Worm (Caenorhabditis elegans): ENCODE measurements around the gene T28D9.4.

The T28D9.4 gene

DNA sequence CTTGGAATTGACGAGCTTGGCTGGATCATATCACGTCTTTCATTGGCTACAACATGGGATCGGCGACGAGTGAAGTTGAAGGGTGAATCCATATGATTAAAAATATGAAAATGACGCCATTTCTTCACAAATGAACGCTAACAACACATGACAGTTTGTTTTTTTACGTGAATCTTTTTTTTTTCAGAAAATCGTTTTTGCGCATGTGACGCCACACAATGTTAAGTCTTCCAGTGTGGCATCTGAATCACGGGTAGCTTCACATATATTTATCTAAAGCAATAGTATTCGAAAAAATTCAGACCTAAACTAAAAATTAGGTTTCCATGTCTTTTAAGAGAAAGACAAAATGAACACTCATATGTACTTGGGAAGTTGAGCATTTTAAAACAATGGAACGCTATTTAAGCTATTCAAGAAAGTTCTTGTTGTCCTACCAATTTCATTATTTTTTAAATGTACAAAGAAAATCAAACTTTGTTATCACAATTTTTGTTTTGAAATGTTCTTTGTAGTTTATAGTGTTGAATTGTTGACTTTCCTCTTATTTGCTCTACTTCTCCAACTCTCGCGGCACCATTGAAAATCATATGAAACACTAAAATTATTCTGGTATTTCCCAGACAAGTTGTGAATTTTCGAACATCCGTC is 8.2 kb downstream of the T28D9.4 start, which contains the start of the genes lido-16 and plpp-1.2:
Gene lido-16 (minus strand): TSS at position 101 of the 651 bp plus-strand sequence.
Gene plpp-1.2 (plus strand): TSS at position 601 of the 651 bp plus-strand sequence.
- no peak for TF ChIP-seq W03F9.2 (tag; optimal IDR thresholded peaks at IDR 0.05)
- no peak for TF ChIP-seq him-1 (tag; optimal IDR thresholded peaks at IDR 0.05)
- TF ChIP-seq dao-5 (tag; optimal IDR thresholded peaks at IDR 0.05): no peak

ce11 chrII:6486344-6486743 is 9.6 kb downstream of the T28D9.4 start:
- TF ChIP-seq W03F9.2 (tag; optimal IDR thresholded peaks at IDR 0.05): no peak
- no peak for TF ChIP-seq him-1 (tag; optimal IDR thresholded peaks at IDR 0.05)
- no peak for TF ChIP-seq dao-5 (tag; optimal IDR thresholded peaks at IDR 0.05)

DNA sequence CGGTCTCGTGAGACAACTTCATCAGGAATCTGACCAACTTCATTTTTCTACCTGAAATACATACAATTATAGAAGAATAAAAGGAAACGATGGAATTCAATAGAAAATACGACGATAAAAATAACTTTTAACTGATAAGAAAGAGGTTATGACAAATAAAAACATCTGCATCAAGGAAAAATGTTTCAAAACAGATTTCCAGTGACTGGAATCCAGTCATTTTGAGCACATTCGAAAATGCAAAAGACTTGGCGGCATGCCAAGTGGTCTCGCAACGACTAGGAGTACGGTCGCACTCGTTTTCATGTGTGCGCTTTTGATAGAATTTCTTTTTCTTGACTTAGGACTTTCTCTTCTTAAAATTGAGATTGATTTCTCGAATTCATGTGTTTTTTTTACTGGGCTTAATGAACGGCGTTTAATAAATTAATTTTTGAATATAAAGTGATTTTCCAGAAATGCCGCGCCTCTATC is 13.0 kb downstream of the T28D9.4 start, which contains the start of the genes snr-3 and rsp-5:
Gene snr-3 (minus strand): TSS at position 51 of the 474 bp plus-strand sequence.
Gene rsp-5 (plus strand): TSS at position 455 of the 474 bp plus-strand sequence.
- TF ChIP-seq him-1 (tag; optimal IDR thresholded peaks at IDR 0.05) (peak; percentile 7), W03F9.2 (tag; optimal IDR thresholded peaks at IDR 0.05) (peak; percentile 70), dao-5 (tag; optimal IDR thresholded peaks at IDR 0.05) (no peak)

- TF ChIP-seq W03F9.2 (tag; optimal IDR thresholded peaks at IDR 0.05) (no peak), him-1 (tag; optimal IDR thresholded peaks at IDR 0.05) (no peak), dao-5 (tag; optimal IDR thresholded peaks at IDR 0.05) (no peak)
These were observed 14.4 kb downstream of the T28D9.4 start for ce11 chrII:6491187-6491586.

- peak; percentile 63 for TF ChIP-seq him-1 (tag; optimal IDR thresholded peaks at IDR 0.05)
- no peak for TF ChIP-seq W03F9.2 (tag; optimal IDR thresholded peaks at IDR 0.05)
- no peak for TF ChIP-seq dao-5 (tag; optimal IDR thresholded peaks at IDR 0.05)
These were observed 15.2 kb downstream of the T28D9.4 start, which contains the start of the genes T28D9.11 and T28D9.1 for ce11 chrII:6491817-6492452. Gene T28D9.11, minus strand, starts transcription at chrII:6491993. Gene T28D9.1, plus strand, starts transcription at chrII:6492402.

DNA sequence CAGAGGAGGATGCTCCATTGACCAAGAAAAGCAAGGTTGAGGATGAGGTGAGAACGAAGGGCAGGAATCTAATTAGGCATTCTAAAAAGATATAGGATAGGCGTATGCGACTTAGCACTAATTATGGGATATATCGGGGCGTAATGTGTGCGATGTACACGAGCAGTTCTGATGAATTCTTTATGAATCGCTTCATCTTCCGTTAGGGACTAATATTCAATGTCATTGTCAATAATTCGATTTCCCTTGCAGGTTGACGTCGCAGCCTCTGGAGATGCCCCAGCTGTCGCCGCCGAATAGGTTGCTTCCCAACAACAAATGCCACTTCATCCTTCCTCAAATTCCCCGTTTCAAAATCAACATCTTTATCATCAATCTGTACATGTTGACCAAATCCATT is 16.4 kb downstream of the T28D9.4 start:
- TF ChIP-seq dao-5 (tag; optimal IDR thresholded peaks at IDR 0.05): no peak
- TF ChIP-seq W03F9.2 (tag; optimal IDR thresholded peaks at IDR 0.05): no peak
- TF ChIP-seq him-1 (tag; optimal IDR thresholded peaks at IDR 0.05): no peak

- no peak for TF ChIP-seq dao-5 (tag; optimal IDR thresholded peaks at IDR 0.05)
- TF ChIP-seq him-1 (tag; optimal IDR thresholded peaks at IDR 0.05): no peak
- no peak for TF ChIP-seq W03F9.2 (tag; optimal IDR thresholded peaks at IDR 0.05)
These were observed 17.1 kb downstream of the T28D9.4 start for ce11 chrII:6493709-6494326.

DNA sequence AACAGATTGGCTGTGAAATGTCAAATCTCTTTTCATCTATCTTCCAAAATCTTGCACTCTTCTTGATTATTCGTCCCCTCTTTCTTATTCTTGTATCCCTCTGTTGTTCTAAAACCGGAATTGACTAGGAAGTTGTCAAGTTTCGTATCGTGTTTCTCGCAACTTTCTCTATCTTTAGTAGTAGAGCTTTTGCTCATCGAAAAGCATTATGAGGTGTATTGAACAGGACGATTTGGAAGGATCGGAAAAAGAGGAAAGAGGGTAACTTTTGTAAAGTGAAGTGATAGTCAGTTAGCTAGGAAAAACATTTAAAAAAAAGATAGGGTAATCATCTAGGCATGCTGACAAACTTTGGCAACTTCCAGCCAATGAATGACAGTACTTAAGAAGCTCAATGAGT is 19.7 kb downstream of the T28D9.4 start:
- TF ChIP-seq W03F9.2 (tag; optimal IDR thresholded peaks at IDR 0.05) (no peak), dao-5 (tag; optimal IDR thresholded peaks at IDR 0.05) (no peak), him-1 (tag; optimal IDR thresholded peaks at IDR 0.05) (no peak)

DNA sequence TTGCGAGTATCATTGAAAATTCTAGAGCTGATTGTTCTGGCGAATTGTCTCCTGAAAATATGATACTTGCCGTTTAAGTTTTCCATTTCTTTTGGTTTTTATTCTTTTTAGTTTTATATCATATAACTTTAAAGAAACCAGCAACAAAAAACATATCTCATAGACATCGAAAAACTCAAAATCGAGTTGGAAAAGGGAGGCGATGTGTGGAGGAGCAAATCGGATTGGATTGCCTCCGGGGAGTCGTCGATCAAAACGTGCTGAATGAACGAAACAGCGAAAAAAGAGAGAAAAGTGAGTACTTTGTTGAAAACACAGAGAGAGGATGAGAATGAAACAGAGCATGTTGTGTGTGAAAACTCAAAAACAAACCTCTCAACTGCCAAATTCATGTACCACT is 20.4 kb downstream of the T28D9.4 start:
- TF ChIP-seq dao-5 (tag; optimal IDR thresholded peaks at IDR 0.05) (no peak), him-1 (tag; optimal IDR thresholded peaks at IDR 0.05) (no peak), W03F9.2 (tag; optimal IDR thresholded peaks at IDR 0.05) (no peak)

- no peak for TF ChIP-seq him-1 (tag; optimal IDR thresholded peaks at IDR 0.05)
- no peak for TF ChIP-seq dao-5 (tag; optimal IDR thresholded peaks at IDR 0.05)
- no peak for TF ChIP-seq W03F9.2 (tag; optimal IDR thresholded peaks at IDR 0.05)
These were observed 21.9 kb downstream of the T28D9.4 start for ce11 chrII:6498609-6499008.

DNA sequence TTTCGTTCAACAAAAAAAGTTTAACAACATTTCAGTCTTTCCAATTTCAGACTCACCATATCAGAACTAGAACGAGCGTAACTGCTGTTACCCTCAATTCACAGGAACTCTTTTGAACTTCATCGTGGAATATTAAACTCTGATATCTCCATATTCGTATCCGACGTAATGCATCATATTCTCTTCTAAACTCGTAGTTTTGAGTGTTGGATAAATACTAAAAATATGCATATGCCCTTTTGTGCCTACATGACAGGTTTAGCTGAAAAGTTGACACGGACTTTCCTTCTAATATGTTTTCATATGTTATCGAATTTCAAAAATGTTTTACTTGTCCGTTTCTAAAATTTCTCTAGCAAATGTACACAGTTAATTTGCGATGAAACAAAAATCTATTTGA is 22.3 kb downstream of the T28D9.4 start, which contains the start of gene twk-49:
Gene twk-49 (minus strand): TSS at position 101 of the 400 bp plus-strand sequence.
- TF ChIP-seq W03F9.2 (tag; optimal IDR thresholded peaks at IDR 0.05) (no peak), dao-5 (tag; optimal IDR thresholded peaks at IDR 0.05) (no peak), him-1 (tag; optimal IDR thresholded peaks at IDR 0.05) (no peak)

DNA sequence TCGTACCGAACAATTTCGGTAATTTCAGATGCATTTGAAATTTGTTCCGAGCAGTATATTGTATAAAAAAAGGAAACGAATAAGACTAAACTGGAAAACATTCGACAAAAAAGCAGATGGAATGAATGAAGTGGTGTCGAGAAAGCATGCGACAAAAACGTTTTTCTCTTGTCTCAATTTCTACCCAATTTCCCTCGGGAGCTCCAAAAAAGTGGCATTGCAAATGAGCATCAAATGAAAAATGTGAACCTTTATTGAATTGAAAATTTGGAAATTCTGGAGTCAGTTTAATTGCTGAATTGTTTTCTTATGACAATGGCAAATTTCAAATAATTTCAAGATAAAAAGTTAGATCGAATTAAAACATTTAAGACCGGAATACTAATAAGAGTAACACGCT is 23.4 kb downstream of the T28D9.4 start, which contains the start of gene R05G9.5:
Gene R05G9.5 (minus strand): TSS at position 101 of the 400 bp plus-strand sequence.
- no peak for TF ChIP-seq dao-5 (tag; optimal IDR thresholded peaks at IDR 0.05)
- no peak for TF ChIP-seq him-1 (tag; optimal IDR thresholded peaks at IDR 0.05)
- no peak for TF ChIP-seq W03F9.2 (tag; optimal IDR thresholded peaks at IDR 0.05)

ce11 chrII:6501420-6501819 is 24.7 kb downstream of the T28D9.4 start, which contains the start of gene R05G9.3:
Gene R05G9.3, minus strand, starts transcription at chrII:6501520.
- TF ChIP-seq W03F9.2 (tag; optimal IDR thresholded peaks at IDR 0.05) (no peak), dao-5 (tag; optimal IDR thresholded peaks at IDR 0.05) (no peak)
